Worm (Caenorhabditis elegans): ENCODE data around the gene C29F9.2.
"Not testable (repeated sequence)": the region's sequence is repeated elsewhere in the genome, so short reads cannot be mapped to it uniquely, and the experiment has no call there.

The C29F9.2 gene

DNA sequence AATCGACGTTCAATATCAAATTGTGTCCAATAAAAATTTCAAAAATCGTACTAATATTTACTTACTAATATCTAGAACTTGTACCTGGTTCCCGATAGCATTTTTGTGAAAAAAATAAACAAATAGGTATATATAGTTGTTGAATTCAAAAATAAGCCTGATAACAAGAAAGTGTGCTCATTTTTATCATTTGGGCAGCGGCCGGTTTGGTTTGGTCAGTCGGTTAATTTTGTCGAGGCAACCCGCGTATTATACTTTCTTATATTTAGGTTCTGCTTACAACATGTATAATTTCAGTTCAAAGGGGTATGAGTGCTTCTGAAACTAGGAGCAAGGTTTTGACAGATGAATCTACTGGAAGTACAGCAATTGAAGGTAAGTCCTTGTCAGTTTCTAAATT is at the start of gene C29F9.2, which contains the start of gene nhr-280:
Gene C29F9.2 (plus strand): TSS at position 298 of the 400 bp plus-strand sequence.
Gene nhr-280 (minus strand): TSS at position 101 of the 400 bp plus-strand sequence.
- no peak for TF ChIP-seq unc-62 (GFP tag; optimal IDR thresholded peaks at IDR 0.05)

- TF ChIP-seq unc-62 (GFP tag; optimal IDR thresholded peaks at IDR 0.05) = no peak
These were observed 46.4 kb upstream of the C29F9.2 start for ce11 chrIII:84372-84771.

DNA sequence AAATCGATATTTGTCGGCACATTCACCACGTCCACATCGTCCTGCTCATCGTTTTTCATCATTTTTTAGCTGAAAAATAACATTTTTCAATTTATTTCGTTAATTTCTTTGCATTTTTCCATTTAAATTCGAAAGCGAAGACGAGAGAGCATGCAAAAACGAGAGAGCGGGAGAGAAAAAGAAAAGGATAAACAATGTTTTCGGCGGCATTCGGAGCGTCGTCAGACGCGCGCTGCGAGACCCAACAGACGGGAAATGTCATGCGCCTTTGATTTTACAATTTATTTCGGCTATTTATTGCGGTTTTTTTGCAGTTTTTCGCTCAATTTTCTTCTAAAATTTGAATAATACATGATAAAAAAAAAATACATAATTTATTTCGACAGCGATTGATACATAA is 44.4 kb upstream of the C29F9.2 start, which contains the start of gene attf-3:
Gene attf-3 (minus strand): TSS at position 69 of the 400 bp plus-strand sequence.
- no peak for TF ChIP-seq unc-62 (GFP tag; optimal IDR thresholded peaks at IDR 0.05)

ce11 chrIII:87183-87582 is 43.6 kb upstream of the C29F9.2 start, which contains the start of the genes F54C4.4 and mrpl-40:
Gene F54C4.4, minus strand, starts transcription at chrIII:87381.
Gene mrpl-40, plus strand, starts transcription at chrIII:87559.
- TF ChIP-seq unc-62 (GFP tag; optimal IDR thresholded peaks at IDR 0.05) = no peak

- no peak for TF ChIP-seq unc-62 (GFP tag; optimal IDR thresholded peaks at IDR 0.05)
These were observed 41.6 kb upstream of the C29F9.2 start for ce11 chrIII:89155-89554.

- no peak for TF ChIP-seq unc-62 (GFP tag; optimal IDR thresholded peaks at IDR 0.05)
These were observed 38.5 kb upstream of the C29F9.2 start for ce11 chrIII:92247-92646.

ce11 chrIII:94759-95330 is 35.9 kb upstream of the C29F9.2 start, which contains the start of gene pat-4:
Gene pat-4, minus strand, starts transcription at chrIII:94809.
- no peak for TF ChIP-seq unc-62 (GFP tag; optimal IDR thresholded peaks at IDR 0.05)

DNA sequence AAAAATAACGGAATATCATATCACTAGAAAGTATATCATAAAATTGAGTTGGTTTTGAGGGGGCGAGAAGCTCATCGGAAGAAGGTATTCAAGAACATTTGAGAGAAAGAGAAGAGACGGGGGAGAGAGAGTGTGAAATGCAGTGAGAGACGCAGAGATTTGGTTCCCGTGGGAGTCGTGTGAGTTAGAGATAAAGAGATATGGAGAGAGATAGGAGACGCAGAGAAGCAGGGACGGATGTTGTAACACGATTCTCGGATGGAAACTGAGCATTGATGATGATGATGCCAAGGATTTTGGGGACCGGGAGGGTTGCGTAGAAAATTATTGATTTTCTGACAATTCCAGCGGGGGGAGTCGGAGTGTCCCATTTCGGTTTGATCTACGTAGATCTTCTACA is 34.6 kb upstream of the C29F9.2 start:
- TF ChIP-seq unc-62 (GFP tag; optimal IDR thresholded peaks at IDR 0.05) = no peak

DNA sequence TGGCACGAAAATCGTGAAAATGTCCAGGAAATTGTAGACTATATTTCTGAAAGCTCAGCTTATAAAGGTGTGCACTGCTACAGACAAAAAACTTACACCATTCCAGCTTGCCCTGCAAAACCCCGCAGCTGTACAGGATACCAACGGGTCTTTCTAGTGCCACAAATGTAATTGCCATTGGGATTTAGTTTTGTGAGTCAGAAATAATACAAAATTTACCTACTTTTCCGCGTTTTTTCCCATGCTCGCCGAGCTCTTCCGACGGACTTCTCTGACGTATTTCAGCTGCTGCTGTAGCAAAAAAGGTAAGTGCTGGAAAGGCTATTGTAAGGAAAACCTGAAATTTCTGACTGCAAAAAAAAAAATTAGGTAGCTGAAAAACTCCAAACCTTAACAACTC is 33.7 kb upstream of the C29F9.2 start, which contains the start of gene C29F9.8:
Gene C29F9.8 (minus strand): TSS at position 101 of the 400 bp plus-strand sequence.
- TF ChIP-seq unc-62 (GFP tag; optimal IDR thresholded peaks at IDR 0.05) = not testable (repeated sequence)

ce11 chrIII:98822-99221 is 31.9 kb upstream of the C29F9.2 start, which contains the start of gene C29F9.9:
Gene C29F9.9, minus strand, starts transcription at chrIII:98922.
- not testable (repeated sequence) for TF ChIP-seq unc-62 (GFP tag; optimal IDR thresholded peaks at IDR 0.05)

DNA sequence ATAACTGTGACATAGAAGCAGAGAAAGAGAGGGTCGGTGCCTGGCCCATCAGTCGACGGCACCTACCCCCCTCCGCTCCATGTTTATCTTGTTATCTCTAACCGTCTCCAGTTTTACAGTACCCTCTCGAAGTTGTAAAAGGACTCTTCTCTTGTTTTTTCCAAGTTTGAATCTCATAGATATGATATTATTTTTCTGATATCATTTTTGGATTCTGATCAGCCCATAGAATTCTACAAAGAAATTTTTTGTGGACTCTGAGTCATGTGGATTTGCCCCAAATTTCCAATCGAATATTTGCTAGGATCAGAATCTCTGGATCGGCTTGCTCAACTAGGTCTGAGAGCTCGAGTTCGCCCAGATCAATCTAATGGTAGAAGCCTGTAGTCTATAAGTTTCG is 16.1 kb upstream of the C29F9.2 start, which contains the start of gene C29F9.6:
Gene C29F9.6 (plus strand): TSS at position 301 of the 400 bp plus-strand sequence.
- TF ChIP-seq unc-62 (GFP tag; optimal IDR thresholded peaks at IDR 0.05) = no peak

DNA sequence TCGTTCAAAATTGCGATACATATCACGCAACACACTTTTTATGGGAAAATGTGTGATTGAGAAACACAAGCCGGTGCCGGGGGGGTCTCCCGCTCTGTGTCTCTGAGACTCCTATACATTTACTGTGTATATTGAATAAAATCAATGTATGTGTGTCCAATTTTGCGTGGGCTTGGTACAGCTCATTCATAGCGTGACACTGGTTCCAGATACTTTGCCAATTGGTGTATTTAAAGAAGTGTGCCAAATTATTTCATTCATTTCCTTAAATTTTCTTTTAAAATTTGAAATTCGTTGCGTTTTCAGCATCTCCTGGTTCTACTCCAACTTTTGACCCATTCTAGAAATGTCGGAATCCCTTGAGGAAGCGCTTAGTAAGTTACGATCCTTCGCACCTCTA is 13.5 kb upstream of the C29F9.2 start, which contains the start of gene C29F9.5:
Gene C29F9.5 (plus strand): TSS at position 301 of the 400 bp plus-strand sequence.
- no peak for TF ChIP-seq unc-62 (GFP tag; optimal IDR thresholded peaks at IDR 0.05)

DNA sequence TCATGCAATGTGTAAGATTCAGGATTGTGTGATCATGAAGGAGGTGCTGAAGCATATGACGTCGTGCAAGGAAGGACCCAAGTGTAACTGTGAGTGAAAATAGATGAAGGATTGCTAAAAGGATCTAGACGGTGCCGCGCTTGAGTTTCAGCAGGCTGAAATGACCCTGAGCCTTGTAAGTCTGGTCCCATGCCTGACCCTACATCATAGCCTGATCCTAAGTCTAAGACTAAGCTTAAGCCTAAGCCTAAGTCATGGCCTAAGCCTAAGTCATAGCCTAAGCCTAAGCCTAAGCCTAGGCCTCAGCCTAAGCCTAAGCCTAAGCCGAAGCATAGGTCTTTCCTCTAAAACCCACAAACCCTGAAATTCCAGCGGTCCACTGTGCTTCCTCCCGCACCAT is 12.9 kb upstream of the C29F9.2 start:
- TF ChIP-seq unc-62 (GFP tag; optimal IDR thresholded peaks at IDR 0.05) = no peak

ce11 chrIII:120199-120598 is 10.5 kb upstream of the C29F9.2 start, which contains the start of gene pals-24:
Gene pals-24, plus strand, starts transcription at chrIII:120435.
- no peak for TF ChIP-seq unc-62 (GFP tag; optimal IDR thresholded peaks at IDR 0.05)

- TF ChIP-seq unc-62 (GFP tag; optimal IDR thresholded peaks at IDR 0.05) = not testable (repeated sequence)
These were observed 8.7 kb upstream of the C29F9.2 start, which contains the start of gene C29F9.12 for ce11 chrIII:121983-122449. Gene C29F9.12, minus strand, starts transcription at chrIII:122033.

- no peak for TF ChIP-seq unc-62 (GFP tag; optimal IDR thresholded peaks at IDR 0.05)
These were observed 6.3 kb upstream of the C29F9.2 start, which contains the start of gene pals-23 for ce11 chrIII:124478-124877. Gene pals-23, plus strand, starts transcription at chrIII:124778.

- no peak for TF ChIP-seq unc-62 (GFP tag; optimal IDR thresholded peaks at IDR 0.05)
These were observed 880 bp downstream of the C29F9.2 start for ce11 chrIII:131627-132026.

All from whole organism, dauer.